Fruit fly (Drosophila melanogaster): Measurements from ENCODE around the gene Sfp24C1.

Gene Sfp24C1

dm6 chr2L:3748691-3749090, 48.2 kb downstream of the Sfp24C1 start (continued):
- TF ChIP-seq gro (GFP tag; optimal IDR thresholded peaks at IDR 0.05) (no peak), CG33213 (GFP tag; optimal IDR thresholded peaks at IDR 0.05) (no peak), Sry-δ (GFP tag; optimal IDR thresholded peaks at IDR 0.05) (no peak), Dp (GFP tag; optimal IDR thresholded peaks at IDR 0.05) (no peak), CG1832 (GFP tag; optimal IDR thresholded peaks at IDR 0.05) (no peak), CG13894 (tag; optimal IDR thresholded peaks at IDR 0.05) (no peak), Sox100B (GFP tag; optimal IDR thresholded peaks at IDR 0.05) (no peak), Lim3 (GFP tag; IDR thresholded peaks at IDR 0.05) (no peak), D19A (tag; optimal IDR thresholded peaks at IDR 0.05) (no peak), CG15479 (GFP tag; optimal IDR thresholded peaks at IDR 0.05) (no peak), ATbp (GFP tag; optimal IDR thresholded peaks at IDR 0.05) (no peak), nom (GFP tag; optimal IDR thresholded peaks at IDR 0.05) (no peak), CG1233 (GFP tag; optimal IDR thresholded peaks at IDR 0.05) (no peak), gsb-n (tag; optimal IDR thresholded peaks at IDR 0.05) (no peak), br (optimal IDR thresholded peaks at IDR 0.05) (no peak), CG17612 (GFP tag; IDR thresholded peaks at IDR 0.05) (no peak), zfh2 (GFP tag; optimal IDR thresholded peaks at IDR 0.05) (no peak), Six4 (GFP tag; optimal IDR thresholded peaks at IDR 0.05) (no peak), CG5245 (GFP tag; optimal IDR thresholded peaks at IDR 0.05) (no peak), tgo (GFP tag; IDR thresholded peaks at IDR 0.05) (no peak), CG9727 (GFP tag; optimal IDR thresholded peaks at IDR 0.05) (peak; percentile 29), CG14014 (GFP tag; IDR thresholded peaks at IDR 0.05) (no peak), da (GFP tag; optimal IDR thresholded peaks at IDR 0.05) (no peak), CHES-1-like (GFP tag; optimal IDR thresholded peaks at IDR 0.05) (no peak), Max (GFP tag; optimal IDR thresholded peaks at IDR 0.05) (no peak), MTF-1 (GFP tag; optimal IDR thresholded peaks at IDR 0.05; ENCODE audit: borderline replicate concordance) (no peak), B-H2 (GFP tag; optimal IDR thresholded peaks at IDR 0.05) (no peak), sqz (GFP tag; optimal IDR thresholded peaks at IDR 0.05) (no peak), CG16779 (GFP tag; IDR thresholded peaks at IDR 0.05) (no peak), ranshi (GFP tag; IDR thresholded peaks at IDR 0.05) (peak; percentile 21; the same call in 1 of the 2 replicates), HmgZ (tag; optimal IDR thresholded peaks at IDR 0.05) (no peak), CG2889 (GFP tag; IDR thresholded peaks at IDR 0.05) (no peak), pb (GFP tag; optimal IDR thresholded peaks at IDR 0.05) (no peak), maf-S (GFP tag; optimal IDR thresholded peaks at IDR 0.05) (no peak), CG8290 (GFP tag; optimal IDR thresholded peaks at IDR 0.05) (no peak), CG8290 (tag; optimal IDR thresholded peaks at IDR 0.05) (no peak), CG16863 (GFP tag; optimal IDR thresholded peaks at IDR 0.05) (no peak), luna (GFP tag; optimal IDR thresholded peaks at IDR 0.05) (no peak), CG17361 (GFP tag; IDR thresholded peaks at IDR 0.05) (no peak), ERR (GFP tag; optimal IDR thresholded peaks at IDR 0.05) (no peak), CG32767 (GFP tag; IDR thresholded peaks at IDR 0.05) (no peak), CoRest (tag; optimal IDR thresholded peaks at IDR 0.05) (no peak), lbe (GFP tag; optimal IDR thresholded peaks at IDR 0.05) (no peak), CG14965 (GFP tag; optimal IDR thresholded peaks at IDR 0.05; ENCODE audit: borderline replicate concordance) (no peak), pnt (GFP tag; optimal IDR thresholded peaks at IDR 0.05) (no peak), CG3726 (GFP tag; IDR thresholded peaks at IDR 0.05) (no peak), corto (GFP tag; optimal IDR thresholded peaks at IDR 0.05) (no peak), kni (GFP tag; optimal IDR thresholded peaks at IDR 0.05) (no peak), CG11085 (GFP tag; IDR thresholded peaks at IDR 0.05) (no peak), vfl (GFP tag; optimal IDR thresholded peaks at IDR 0.05) (no peak), Mad (GFP tag; optimal IDR thresholded peaks at IDR 0.05) (no peak), grn (GFP tag; optimal IDR thresholded peaks at IDR 0.05) (no peak), HLH54F (GFP tag; optimal IDR thresholded peaks at IDR 0.05) (no peak), CG6765 (GFP tag; optimal IDR thresholded peaks at IDR 0.05) (no peak)
